Worm (Caenorhabditis elegans): Measurements from ENCODE around the gene ifb-2.
"Not testable (repeated sequence)": the region's sequence is repeated elsewhere in the genome, so short reads cannot be mapped to it uniquely, and the experiment has no call there.

The ifb-2 gene

ce11 chrII:5748395-5748794 lies 1.6 kb upstream of the ifb-2 start:
- TF ChIP-seq vab-15 (tag; optimal IDR thresholded peaks at IDR 0.05) (no peak), egl-27 (tag; optimal IDR thresholded peaks at IDR 0.05) (no peak), fkh-4 (tag; optimal IDR thresholded peaks at IDR 0.05; ENCODE audit: borderline replicate concordance) (no peak), irx-1 (tag; optimal IDR thresholded peaks at IDR 0.05) (no peak), pax-3 (tag; optimal IDR thresholded peaks at IDR 0.05) (no peak), pqm-1 (tag; optimal IDR thresholded peaks at IDR 0.05) (peak; percentile 90), elt-2 (tag; optimal IDR thresholded peaks at IDR 0.05) (peak; percentile 99), unc-62 (GFP tag; optimal IDR thresholded peaks at IDR 0.05) (no peak), dsc-1 (tag; optimal IDR thresholded peaks at IDR 0.05) (no peak), mep-1 (tag; optimal IDR thresholded peaks at IDR 0.05) (no peak), jun-1 (tag; optimal IDR thresholded peaks at IDR 0.05) (peak; percentile 47), nhr-84 (tag; optimal IDR thresholded peaks at IDR 0.05) (no peak), unc-30 (tag; optimal IDR thresholded peaks at IDR 0.05) (no peak), lin-14 (GFP tag; optimal IDR thresholded peaks at IDR 0.05) (peak; percentile 24), aly-2 (tag; optimal IDR thresholded peaks at IDR 0.05) (no peak), tlp-1 (tag; optimal IDR thresholded peaks at IDR 0.05) (peak; percentile 65), nhr-71 (tag; optimal IDR thresholded peaks at IDR 0.05) (peak; percentile 4), nhr-20 (tag; optimal IDR thresholded peaks at IDR 0.05) (peak; percentile 3), ceh-82 (tag; optimal IDR thresholded peaks at IDR 0.05) (no peak), lin-35 (GFP tag; optimal IDR thresholded peaks at IDR 0.05) (peak in 1 of 2 experiments; percentile 12)

DNA sequence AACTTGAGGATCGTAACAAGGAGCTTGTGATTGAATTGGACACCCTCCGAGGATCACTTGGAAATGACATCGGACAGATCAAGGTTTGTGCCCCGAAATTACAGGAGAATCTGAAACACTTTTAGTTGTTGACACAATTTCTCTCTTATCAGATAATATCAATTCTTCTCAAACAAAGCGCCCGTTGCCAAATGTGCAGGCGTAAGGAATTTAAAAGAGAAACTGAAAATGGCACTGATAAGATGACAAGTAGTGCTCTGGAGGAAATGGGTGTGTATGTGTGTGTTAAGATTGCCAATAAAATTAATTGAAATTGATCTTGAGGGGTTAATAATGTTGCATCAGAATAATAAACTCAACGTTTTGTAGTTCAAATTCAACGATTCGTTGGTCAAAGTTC lies 1.4 kb downstream of the ifb-2 start:
- no peak for TF ChIP-seq zag-1 (tag; optimal IDR thresholded peaks at IDR 0.05)
- no peak for TF ChIP-seq efl-1 (optimal IDR thresholded peaks at IDR 0.05)
- TF ChIP-seq efl-1 (GFP tag; optimal IDR thresholded peaks at IDR 0.05 in 1 of 2): peak in 1 of 2 experiments; percentile 79
- TF ChIP-seq blmp-1 (tag; optimal IDR thresholded peaks at IDR 0.05): no peak
- no peak for TF ChIP-seq lsy-2 (tag; optimal IDR thresholded peaks at IDR 0.05)
- peak in 1 of 2 experiments; percentile 33 for TF ChIP-seq lin-35 (GFP tag; optimal IDR thresholded peaks at IDR 0.05)
- TF ChIP-seq lin-14 (GFP tag; optimal IDR thresholded peaks at IDR 0.05): peak; percentile 13
- peak; percentile 90 for TF ChIP-seq elt-2 (tag; optimal IDR thresholded peaks at IDR 0.05)
- TF ChIP-seq pqm-1 (tag; optimal IDR thresholded peaks at IDR 0.05): peak; percentile 35

DNA sequence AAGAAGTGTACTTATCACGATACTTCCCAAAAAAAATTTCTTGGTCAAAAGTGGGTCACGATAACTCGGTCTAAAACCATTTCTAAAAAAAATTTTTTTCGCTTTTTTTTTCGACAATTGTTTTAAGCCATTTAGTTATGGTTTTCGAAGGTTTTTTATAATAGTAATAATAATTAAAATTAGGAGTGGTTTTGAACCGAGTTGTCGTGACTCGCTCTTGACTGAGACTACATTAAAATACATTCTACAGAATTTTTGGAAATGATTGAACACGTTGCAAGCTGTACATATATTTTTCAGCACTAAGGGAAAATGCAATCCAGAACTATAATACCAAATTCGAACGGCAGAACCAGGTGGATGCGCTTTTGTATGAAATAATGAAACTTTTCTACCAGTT lies 4.2 kb downstream of the ifb-2 start, which contains the start of gene F10C1.8:
Gene F10C1.8 (plus strand): TSS at position 301 of the 400 bp plus-strand sequence.
- no peak for TF ChIP-seq ceh-82 (tag; optimal IDR thresholded peaks at IDR 0.05)

- TF ChIP-seq snpc-4 (tag; optimal IDR thresholded peaks at IDR 0.05); fos-1 (tag; optimal IDR thresholded peaks at IDR 0.05); nhr-90 (tag; optimal IDR thresholded peaks at IDR 0.05; ENCODE audit: poor library complexity): not testable (repeated sequence)
Measured at ce11 chrII:5757656-5758055, 7.7 kb downstream of the ifb-2 start, which contains the start of the genes F10C1.3 and F10C1.23. Gene F10C1.3, minus strand, starts transcription at chrII:5757756. Gene F10C1.23, plus strand, starts transcription at chrII:5758040.

DNA sequence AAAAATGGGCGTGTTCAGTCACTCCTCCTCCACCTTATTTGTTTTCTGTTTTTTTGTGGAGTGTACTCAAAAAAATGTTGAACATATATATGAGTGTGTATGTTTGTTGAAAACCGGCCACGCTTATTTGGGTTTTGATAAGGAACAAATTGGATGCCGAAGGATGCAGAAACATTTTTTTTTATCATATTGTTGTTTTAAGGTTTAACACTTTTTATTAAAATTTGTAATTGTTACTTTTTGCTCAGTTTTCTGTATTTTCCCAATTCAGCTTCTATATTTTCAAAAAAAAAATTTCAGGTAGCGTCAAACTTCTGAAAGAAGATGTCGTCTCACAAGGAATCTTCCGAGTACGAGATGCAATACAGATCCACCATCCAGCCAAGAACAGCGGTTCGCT lies 15.3 kb downstream of the ifb-2 start, which contains the start of gene ifb-1:
Gene ifb-1 (plus strand): TSS at position 301 of the 400 bp plus-strand sequence.
- TF ChIP-seq elt-3 (tag; optimal IDR thresholded peaks at IDR 0.05) (no peak), sup-37 (GFP tag; optimal IDR thresholded peaks at IDR 0.05) (no peak), dsc-1 (tag; optimal IDR thresholded peaks at IDR 0.05) (no peak), xbp-1 (tag; optimal IDR thresholded peaks at IDR 0.05) (no peak), hpl-2 (GFP tag; optimal IDR thresholded peaks at IDR 0.05) (no peak), vab-15 (tag; optimal IDR thresholded peaks at IDR 0.05) (no peak), Y116A8C.19 (tag; optimal IDR thresholded peaks at IDR 0.05; ENCODE audit: borderline replicate concordance) (no peak), zag-1 (tag; optimal IDR thresholded peaks at IDR 0.05) (no peak), ces-1 (GFP tag; optimal IDR thresholded peaks at IDR 0.05) (no peak)

Data from whole organism, L1 larva.